Worm (Caenorhabditis elegans) whole organism, young adult: Measurements from ENCODE around the gene scly-1.

Experiments used
- D2030.7 ChIP-seq: fragments of 200-800 bp; sonication (Bioruptor generic); IDR thresholded peaks from 2 replicates; pipeline ENCODE4 v1.3.6; 2022; ENCODE audit warnings: missing genetic modification reagents, missing genetic modification characterization, missing compliant biosample characterization
- F33H1.4 ChIP-seq: fragments of 200-800 bp; sonication (Bioruptor generic); IDR thresholded peaks from 2 replicates; pipeline ENCODE4 v1.3.6; 2022; ENCODE audit warnings: missing genetic modification reagents, missing genetic modification characterization, missing compliant biosample characterization
- F39B2.1 ChIP-seq: fragments of 200-800 bp; sonication (Bioruptor generic); IDR thresholded peaks from 2 replicates; pipeline ENCODE4 v1.3.6; 2022; ENCODE audit warnings: missing genetic modification reagents, missing genetic modification characterization, missing compliant biosample characterization
- Y53G8AR.9 ChIP-seq: fragments of 200-800 bp; sonication (Bioruptor generic); conservative IDR thresholded peaks from 2 replicates; pipeline ENCODE4 v1.3.6; 2022; ENCODE audit warnings: missing genetic modification reagents, missing genetic modification characterization, missing compliant biosample characterization
- aptf-2 ChIP-seq: fragments of 200-800 bp; sonication (Bioruptor generic); conservative IDR thresholded peaks from 2 replicates; pipeline ENCODE4 v1.3.6; 2022; ENCODE audit warnings: missing genetic modification reagents, missing genetic modification characterization, missing compliant biosample characterization
- attf-3 ChIP-seq: fragments of 200-800 bp; sonication (Bioruptor generic); conservative IDR thresholded peaks from 2 replicates; pipeline ENCODE4 v1.3.6; 2022; ENCODE audit warnings: missing genetic modification reagents, missing genetic modification characterization, missing compliant biosample characterization
- attf-5 ChIP-seq: fragments of 200-800 bp; sonication (Bioruptor generic); optimal IDR thresholded peaks from 2 replicates; lab custom pipeline; 2018; ENCODE audit warnings: mild to moderate bottlenecking, missing genetic modification characterization, missing compliant biosample characterization
- ceh-40 ChIP-seq: fragments of 200-800 bp; sonication (Bioruptor generic); IDR thresholded peaks from 2 replicates; pipeline ENCODE4 v1.3.6; 2022; ENCODE audit warnings: missing genetic modification characterization, missing compliant biosample characterization
- ceh-58 ChIP-seq: fragments of 200-800 bp; sonication (Bioruptor generic); IDR thresholded peaks from 2 replicates; pipeline ENCODE4 v1.3.6; 2022; ENCODE audit warnings: missing genetic modification characterization, missing compliant biosample characterization
- ceh-79 ChIP-seq: sonication (generic microtip); optimal IDR thresholded peaks from 2 replicates; lab custom pipeline; 2017; ENCODE audit warnings: mild to moderate bottlenecking, missing genetic modification characterization, missing compliant biosample characterization
- ceh-91 ChIP-seq: fragments of 200-800 bp; sonication (Bioruptor generic); IDR thresholded peaks from 2 replicates; pipeline ENCODE4 v1.3.6; 2022; ENCODE audit warnings: missing genetic modification reagents, missing genetic modification characterization, missing compliant biosample characterization
- die-1 ChIP-seq: sonication (generic microtip); optimal IDR thresholded peaks from 2 replicates; lab custom pipeline; 2016; ENCODE audit warnings: missing genotype, mild to moderate bottlenecking, missing genetic modification characterization, missing compliant biosample characterization
- dox-1 ChIP-seq: fragments of 200-800 bp; sonication (Bioruptor generic); IDR thresholded peaks from 2 replicates; pipeline ENCODE4 v1.3.6; 2022; ENCODE audit warnings: missing genetic modification reagents, missing genetic modification characterization, missing compliant biosample characterization
- dpl-1 ChIP-seq: fragments of 150-350 bp; optimal IDR thresholded peaks from 2 replicates; lab custom pipeline; 2014; ENCODE audit warnings: missing biosample characterization, missing genetic modification reagents, missing genetic modification characterization
- efl-1 ChIP-seq: fragments of 150-350 bp; optimal IDR thresholded peaks from 2 replicates; lab custom pipeline; 2014; ENCODE audit warnings: missing biosample characterization, missing genetic modification reagents, missing genetic modification characterization
- egl-18 ChIP-seq: fragments of 200-800 bp; sonication (Bioruptor generic); IDR thresholded peaks from 2 replicates; pipeline ENCODE4 v1.3.6; 2022; ENCODE audit warnings: missing genetic modification reagents, missing genetic modification characterization, missing compliant biosample characterization
- fkh-3 ChIP-seq: sonication (generic microtip); optimal IDR thresholded peaks from 2 replicates; lab custom pipeline; 2016; ENCODE audit warnings: mild to moderate bottlenecking, missing genetic modification characterization, missing compliant biosample characterization
- hlh-12 ChIP-seq: sonication (generic microtip); optimal IDR thresholded peaks from 2 replicates; lab custom pipeline; 2016; ENCODE audit warnings: missing genetic modification characterization, missing compliant biosample characterization
- hlh-26 ChIP-seq: fragments of 200-800 bp; sonication (Bioruptor generic); conservative IDR thresholded peaks from 2 replicates; pipeline ENCODE4 v1.3.6; 2022; ENCODE audit warnings: missing genetic modification reagents, missing genetic modification characterization, missing compliant biosample characterization
- hsf-1 ChIP-seq: fragments of 200-800 bp; sonication (Bioruptor generic); IDR thresholded peaks from 2 replicates; pipeline ENCODE4 v1.3.6; 2022; ENCODE audit warnings: missing genetic modification reagents, missing genetic modification characterization, missing compliant biosample characterization
- let-607 ChIP-seq, 2 experiments: fragments of 200-800 bp in 1 of 2; sonication (Bioruptor generic) in 1 of 2; sonication (generic microtip) in 1 of 2; optimal IDR thresholded peaks; 2 replicates each; lab custom pipeline; 2016 to 2018; ENCODE audit warnings: mild to moderate bottlenecking in 2 of 2, missing compliant biosample characterization in 2 of 2, missing genetic modification characterization in 2 of 2, moderate library complexity in 2 of 2, missing genotype in 1 of 2
- lin-35 ChIP-seq, 3 experiments: fragments of 150-350 bp in 2 of 3; sonication (generic microtip) in 1 of 3; optimal IDR thresholded peaks; 2 replicates each; lab custom pipeline; 2014 to 2018; ENCODE audit warnings: missing biosample characterization in 3 of 3, missing genetic modification characterization in 3 of 3, missing genetic modification reagents in 3 of 3
- lir-1 ChIP-seq: fragments of 200-800 bp; sonication (Bioruptor generic); conservative IDR thresholded peaks from 2 replicates; pipeline ENCODE4 v1.3.6; 2022; ENCODE audit warnings: missing genetic modification reagents, missing genetic modification characterization, missing compliant biosample characterization
- madf-6 ChIP-seq: fragments of 200-800 bp; sonication (Bioruptor generic); IDR thresholded peaks from 2 replicates; pipeline ENCODE4 v1.3.6; 2022; ENCODE audit warnings: missing genetic modification reagents, missing genetic modification characterization, missing compliant biosample characterization
- mxl-1 ChIP-seq: sonication (generic microtip); optimal IDR thresholded peaks from 2 replicates; lab custom pipeline; 2016; ENCODE audit warnings: missing genetic modification characterization, missing compliant biosample characterization
- nfya-1 ChIP-seq: sonication (generic microtip); optimal IDR thresholded peaks from 2 replicates; lab custom pipeline; 2017; ENCODE audit warnings: antibody characterized with exemption, missing compliant biosample characterization, missing genetic modification characterization, borderline replicate concordance; ENCODE audit not compliant: insufficient read depth
- nhr-80 ChIP-seq: sonication (generic microtip); optimal IDR thresholded peaks from 2 replicates; lab custom pipeline; 2016; ENCODE audit warnings: missing genetic modification characterization, missing compliant biosample characterization
- pbrm-1 ChIP-seq: fragments of 200-800 bp; sonication (Bioruptor generic); IDR thresholded peaks from 2 replicates; pipeline ENCODE4 v1.3.6; 2022; ENCODE audit warnings: missing genetic modification reagents, missing genetic modification characterization, missing compliant biosample characterization
- repo-1 ChIP-seq: sonication (generic microtip); optimal IDR thresholded peaks from 2 replicates; lab custom pipeline; 2017; ENCODE audit warnings: mild to moderate bottlenecking, missing genetic modification characterization, missing compliant biosample characterization
- somi-1 ChIP-seq: fragments of 200-800 bp; sonication (Bioruptor generic); optimal IDR thresholded peaks from 2 replicates; lab custom pipeline; 2018; ENCODE audit warnings: mild to moderate bottlenecking, missing genetic modification characterization, missing compliant biosample characterization
- sptf-2 ChIP-seq: fragments of 200-800 bp; sonication (Bioruptor generic); optimal IDR thresholded peaks from 2 replicates; lab custom pipeline; 2018; ENCODE audit warnings: mild to moderate bottlenecking, missing genetic modification characterization, missing compliant biosample characterization
- tbp1 ChIP-seq: fragments of 200-800 bp; sonication (Bioruptor generic); optimal IDR thresholded peaks from 2 replicates; lab custom pipeline; 2018; ENCODE audit warnings: mild to moderate bottlenecking, missing genetic modification characterization, missing compliant biosample characterization
- tbx-9 ChIP-seq: sonication (generic microtip); optimal IDR thresholded peaks from 2 replicates; lab custom pipeline; 2016; ENCODE audit warnings: borderline replicate concordance, missing genetic modification characterization, inconsistent platforms, missing compliant biosample characterization
- ztf-18 ChIP-seq: sonication (generic microtip); optimal IDR thresholded peaks from 2 replicates; lab custom pipeline; 2016; ENCODE audit warnings: missing genotype, mild to moderate bottlenecking, missing genetic modification characterization, missing compliant biosample characterization
- ztf-25 ChIP-seq: fragments of 200-800 bp; sonication (Bioruptor generic); IDR thresholded peaks from 2 replicates; pipeline ENCODE4 v1.3.6; 2022; ENCODE audit warnings: missing genetic modification reagents, missing genetic modification characterization, missing compliant biosample characterization
- ztf-3 ChIP-seq: fragments of 200-800 bp; sonication (Bioruptor generic); optimal IDR thresholded peaks from 2 replicates; lab custom pipeline; 2018; ENCODE audit warnings: mild to moderate bottlenecking, missing genetic modification characterization, missing compliant biosample characterization

scly-1 gene

ce11 chrII:6311888-6312287 lies 31.0 kb upstream of the scly-1 start:
- TF ChIP-seq tbx-9 (tag; lab: Kevin White, UChicago) (no peak), mxl-1 (no peak), ceh-58 (GFP tag; lab: Robert Waterston, UW) (no peak), efl-1 (GFP tag; lab: Kevin White, UChicago) (no peak), aptf-2 (GFP tag; lab: Robert Waterston, UW) (no peak), sptf-2 (GFP tag; lab: Kevin White, UChicago) (no peak), let-607 (tag; optimal IDR thresholded peaks at IDR 0.05; lab: Kevin White, UChicago) (no peak), lin-35 (GFP tag; optimal IDR thresholded peaks at IDR 0.05; lab: Kevin White, UChicago) (no peak), tbp1 (GFP tag; lab: Kevin White, UChicago) (no peak)
- TF ChIP-seq, all 124 proteins: peak for 0

- TF ChIP-seq repo-1 (no peak), lir-1 (GFP tag; lab: Robert Waterston, UW) (no peak), ztf-3 (GFP tag; lab: Kevin White, UChicago) (no peak), dox-1 (GFP tag; lab: Robert Waterston, UW) (no peak), hlh-12 (tag; lab: Kevin White, UChicago) (no peak), ztf-25 (no peak), sptf-2 (GFP tag; lab: Kevin White, UChicago) (no peak), nfya-1 (tag; lab: Kevin White, UChicago) (no peak), ztf-18 (tag; lab: Kevin White, UChicago) (no peak), ceh-91 (GFP tag; lab: Robert Waterston, UW) (no peak), hlh-26 (GFP tag; lab: Robert Waterston, UW) (no peak), attf-3 (GFP tag; lab: Robert Waterston, UW) (no peak), egl-18 (GFP tag; lab: Robert Waterston, UW) (no peak), hsf-1 (GFP tag; lab: Robert Waterston, UW) (no peak), ceh-40 (GFP tag; lab: Robert Waterston, UW) (no peak)
Measured at ce11 chrII:6311459-6311858, 30.6 kb upstream of the scly-1 start.

- TF ChIP-seq ceh-40 (GFP tag; lab: Robert Waterston, UW) (no peak), F39B2.1 (GFP tag; lab: Robert Waterston, UW) (no peak), fkh-3 (tag; lab: Kevin White, UChicago) (no peak), die-1 (tag; lab: Kevin White, UChicago) (no peak), dpl-1 (GFP tag; lab: Kevin White, UChicago) (no peak), hlh-26 (GFP tag; lab: Robert Waterston, UW) (no peak), D2030.7 (no peak), Y53G8AR.9 (GFP tag; lab: Robert Waterston, UW) (no peak), pbrm-1 (GFP tag; lab: Robert Waterston, UW) (no peak), tbx-9 (tag; lab: Kevin White, UChicago) (no peak), attf-5 (GFP tag; lab: Kevin White, UChicago) (no peak), ztf-25 (no peak), aptf-2 (GFP tag; lab: Robert Waterston, UW) (no peak), madf-6 (GFP tag; lab: Robert Waterston, UW) (no peak), somi-1 (GFP tag; lab: Kevin White, UChicago) (no peak), nfya-1 (tag; lab: Kevin White, UChicago) (no peak), F33H1.4 (GFP tag; lab: Robert Waterston, UW) (no peak), nhr-80 (tag; lab: Kevin White, UChicago) (no peak), ceh-79 (no peak)
Measured at ce11 chrII:6309198-6309597, 28.3 kb upstream of the scly-1 start, which contains the start of gene glb-10. glb-10 (minus strand) TSS chrII:6309298.
